Worm (Caenorhabditis elegans) whole organism, late embryonic: ENCODE data around the gene sod-4.
A peak's percentile ranks its signal among the peaks of the same experiment; 100 is the strongest.

Experiments
- ama-1 ChIP-seq: fragments of 150-350 bp; optimal IDR thresholded peaks from 2 replicates; lab custom pipeline; 2014
- elt-2 ChIP-seq: sonication (generic microtip); optimal IDR thresholded peaks from 2 replicates; lab custom pipeline; 2016; ENCODE audit warnings: missing genetic modification reagents, missing genetic modification characterization, missing compliant biosample characterization
- fax-1 ChIP-seq: sonication (generic microtip); optimal IDR thresholded peaks from 2 replicates; lab custom pipeline; 2016; ENCODE audit warnings: missing genotype, missing genetic modification characterization, missing compliant biosample characterization
- fkh-6 ChIP-seq: sonication (generic microtip); optimal IDR thresholded peaks from 2 replicates; lab custom pipeline; 2016; ENCODE audit warnings: missing genetic modification characterization, missing compliant biosample characterization
- gmeb-2 ChIP-seq: sonication (generic microtip); optimal IDR thresholded peaks from 2 replicates; lab custom pipeline; 2016; ENCODE audit warnings: missing genetic modification characterization, inconsistent platforms, missing compliant biosample characterization
- lin-11 ChIP-seq: fragments of 200-800 bp; sonication (Bioruptor generic); optimal IDR thresholded peaks from 2 replicates; lab custom pipeline; 2018; ENCODE audit warnings: mild to moderate bottlenecking, missing genetic modification characterization, missing compliant biosample characterization
- pha-2 ChIP-seq: sonication (generic microtip); optimal IDR thresholded peaks from 2 replicates; lab custom pipeline; 2017; ENCODE audit warnings: mild to moderate bottlenecking, missing genetic modification characterization, missing compliant biosample characterization
- pha-4 ChIP-seq: fragments of 150-350 bp; optimal IDR thresholded peaks from 2 replicates; lab custom pipeline; 2018; ENCODE audit warnings: missing biosample characterization, missing genetic modification reagents, missing genetic modification characterization
- rnt-1 ChIP-seq: sonication (generic microtip); optimal IDR thresholded peaks from 2 replicates; lab custom pipeline; 2016; ENCODE audit warnings: missing genetic modification characterization, missing compliant biosample characterization
- tbx-2 ChIP-seq: sonication (generic microtip); optimal IDR thresholded peaks from 2 replicates; lab custom pipeline; 2016; ENCODE audit warnings: missing genetic modification characterization, missing compliant biosample characterization
- tbx-7 ChIP-seq: sonication (generic microtip); optimal IDR thresholded peaks from 2 replicates; lab custom pipeline; 2016; ENCODE audit warnings: missing genotype, missing genetic modification characterization, missing compliant biosample characterization
- unc-42 ChIP-seq: sonication (generic microtip); optimal IDR thresholded peaks from 2 replicates; lab custom pipeline; 2016; ENCODE audit warnings: missing genotype, missing genetic modification characterization, missing compliant biosample characterization
- unc-55 ChIP-seq: sonication (generic microtip); optimal IDR thresholded peaks from 2 replicates; lab custom pipeline; 2017; ENCODE audit warnings: missing biosample characterization, missing genetic modification reagents, missing genetic modification characterization

ce11 chrIII:9509764-9510370 is 9.7 kb upstream of the sod-4 start:
- no peak for TF ChIP-seq pha-2 (tag; lab: Kevin White, UChicago)
- no peak for TF ChIP-seq unc-55 (GFP tag; lab: Kevin White, UChicago)
- TF ChIP-seq ama-1, result no peak
- no peak for TF ChIP-seq fax-1 (tag; lab: Kevin White, UChicago)
- no peak for TF ChIP-seq elt-2 (tag; lab: Kevin White, UChicago)
- no peak for TF ChIP-seq gmeb-2 (tag; lab: Kevin White, UChicago)
- TF ChIP-seq tbx-7 (tag; lab: Kevin White, UChicago), result no peak
- TF ChIP-seq rnt-1 (tag; lab: Kevin White, UChicago), result no peak
- TF ChIP-seq tbx-2 (tag; lab: Kevin White, UChicago), result no peak
- TF ChIP-seq fkh-6 (tag; lab: Kevin White, UChicago), result no peak
- TF ChIP-seq pha-4 (tag; lab: Kevin White, UChicago), result no peak
- TF ChIP-seq unc-42 (tag; lab: Kevin White, UChicago), result peak; percentile 81
- TF ChIP-seq lin-11 (tag; lab: Kevin White, UChicago), result no peak
